Fruit fly (Drosophila melanogaster) whole organism, embryonic: Measurements from ENCODE around the gene Ptp10D.
A peak's percentile ranks its signal among the peaks of the same experiment; 100 is the strongest.

Experiments used
- Atf-2 ChIP-seq: fragments of 200-800 bp; sonication (Bioruptor generic); optimal IDR thresholded peaks from 2 replicates; lab custom pipeline; 2016; ENCODE audit warnings: missing biosample characterization, missing genetic modification characterization
- CG11456 ChIP-seq: fragments of 200-800 bp; sonication (Bioruptor generic); IDR thresholded peaks from 3 replicates; pipeline ENCODE4 v1.3.6; 2022; ENCODE audit warnings: missing biosample characterization, missing genetic modification characterization
- CG12659 ChIP-seq: fragments of 200-800 bp; sonication (Bioruptor generic); optimal IDR thresholded peaks from 3 replicates; lab custom pipeline; 2017; ENCODE audit warnings: mild to moderate bottlenecking, missing biosample characterization, missing genetic modification reagents, missing genetic modification characterization
- CG13296 ChIP-seq: fragments of 200-800 bp; sonication (Bioruptor generic); optimal IDR thresholded peaks from 3 replicates; lab custom pipeline; 2018; ENCODE audit warnings: missing biosample characterization, mild to moderate bottlenecking, missing genetic modification characterization
- CG14965 ChIP-seq: fragments of 200-800 bp; sonication (Bioruptor generic); optimal IDR thresholded peaks from 2 replicates; lab custom pipeline; 2016; ENCODE audit warnings: missing biosample characterization, missing genetic modification characterization, borderline replicate concordance
- CG15514 ChIP-seq: fragments of 200-800 bp; sonication (Bioruptor generic); optimal IDR thresholded peaks from 3 replicates; lab custom pipeline; 2017; ENCODE audit warnings: missing biosample characterization, missing genetic modification characterization, mild to moderate bottlenecking, moderate library complexity, missing genetic modification reagents
- CG15696 ChIP-seq: fragments of 200-800 bp; sonication (Bioruptor generic); optimal IDR thresholded peaks from 2 replicates; lab custom pipeline; 2019; ENCODE audit warnings: missing biosample characterization, mild to moderate bottlenecking, missing genetic modification characterization, moderate library complexity
- CG1603 ChIP-seq: fragments of 200-800 bp; sonication (Bioruptor generic); optimal IDR thresholded peaks from 2 replicates; lab custom pipeline; 2019; ENCODE audit warnings: missing biosample characterization, mild to moderate bottlenecking, missing genetic modification characterization, moderate library complexity
- CG17186 ChIP-seq: fragments of 200-800 bp; sonication (Bioruptor generic); optimal IDR thresholded peaks from 3 replicates; lab custom pipeline; 2017; ENCODE audit warnings: missing biosample characterization, missing genetic modification reagents, missing genetic modification characterization
- CG18599 ChIP-seq: fragments of 200-800 bp; sonication (Bioruptor generic); optimal IDR thresholded peaks from 3 replicates; lab custom pipeline; 2017; ENCODE audit warnings: missing biosample characterization, missing genetic modification characterization, mild to moderate bottlenecking, moderate library complexity, missing genetic modification reagents
- CG2120 ChIP-seq: fragments of 200-800 bp; sonication (Bioruptor generic); optimal IDR thresholded peaks from 3 replicates; lab custom pipeline; 2016; ENCODE audit warnings: missing biosample characterization, missing genetic modification characterization
- CG31365 ChIP-seq: fragments of 200-800 bp; sonication (Bioruptor generic); optimal IDR thresholded peaks from 2 replicates; lab custom pipeline; 2018; ENCODE audit warnings: missing biosample characterization, mild to moderate bottlenecking, missing genetic modification characterization
- CG3281 ChIP-seq: fragments of 200-800 bp; sonication (Bioruptor generic); optimal IDR thresholded peaks from 3 replicates; lab custom pipeline; 2017; ENCODE audit warnings: missing biosample characterization, mild to moderate bottlenecking, missing genetic modification characterization
- CG34422 ChIP-seq: fragments of 200-800 bp; sonication (Bioruptor generic); IDR thresholded peaks from 3 replicates; pipeline ENCODE4 v1.3.6; 2022; ENCODE audit warnings: missing biosample characterization, missing genetic modification characterization
- CG3847 ChIP-seq: fragments of 200-800 bp; sonication (Bioruptor generic); IDR thresholded peaks from 2 replicates; pipeline ENCODE4 v1.3.6; 2022; ENCODE audit warnings: missing biosample characterization, missing genetic modification characterization
- CG4424 ChIP-seq: fragments of 200-800 bp; sonication (Bioruptor generic); optimal IDR thresholded peaks from 3 replicates; lab custom pipeline; 2016; ENCODE audit warnings: missing biosample characterization, missing genetic modification characterization
- CG5245 ChIP-seq: fragments of 200-800 bp; sonication (Bioruptor generic); optimal IDR thresholded peaks from 3 replicates; lab custom pipeline; 2016; ENCODE audit warnings: missing biosample characterization, missing genetic modification characterization
- CG6813 ChIP-seq: fragments of 200-800 bp; sonication (Bioruptor generic); optimal IDR thresholded peaks from 2 replicates; lab custom pipeline; 2017; ENCODE audit warnings: missing biosample characterization, missing genetic modification characterization, mild to moderate bottlenecking, moderate library complexity, missing genetic modification reagents
- CG7271 ChIP-seq: fragments of 200-800 bp; sonication (Bioruptor generic); optimal IDR thresholded peaks from 2 replicates; lab custom pipeline; 2018; ENCODE audit warnings: missing biosample characterization, mild to moderate bottlenecking, missing genetic modification characterization, moderate library complexity
- CG7556 ChIP-seq: fragments of 200-800 bp; sonication (Bioruptor generic); optimal IDR thresholded peaks from 2 replicates; lab custom pipeline; 2017; ENCODE audit warnings: missing biosample characterization, mild to moderate bottlenecking, missing genetic modification characterization
- CG8388 ChIP-seq: fragments of 200-800 bp; sonication (Bioruptor generic); optimal IDR thresholded peaks from 2 replicates; lab custom pipeline; 2019; ENCODE audit warnings: missing biosample characterization, mild to moderate bottlenecking, missing genetic modification characterization, moderate library complexity
- CG8478 ChIP-seq: fragments of >200 bp; optimal IDR thresholded peaks from 2 replicates; lab custom pipeline; 2018
- CG9876 ChIP-seq: fragments of 200-800 bp; sonication (Bioruptor generic); optimal IDR thresholded peaks from 2 replicates; lab custom pipeline; 2016; ENCODE audit warnings: missing biosample characterization, missing genetic modification characterization
- D19A ChIP-seq: fragments of 200-800 bp; optimal IDR thresholded peaks from 3 replicates; lab custom pipeline; 2019; ENCODE audit warnings: missing biosample characterization, mild to moderate bottlenecking, missing genetic modification characterization, moderate library complexity
- Dad ChIP-seq: fragments of 200-800 bp; sonication (Bioruptor generic); optimal IDR thresholded peaks from 3 replicates; lab custom pipeline; 2016; ENCODE audit warnings: missing biosample characterization, missing genetic modification characterization
- Dip2 ChIP-seq: fragments of 200-800 bp; sonication (Bioruptor generic); IDR thresholded peaks from 2 replicates; pipeline ENCODE4 v1.3.6; 2022; ENCODE audit warnings: missing biosample characterization, missing genetic modification characterization
- Dref ChIP-seq: fragments of 200-800 bp; sonication (Bioruptor generic); IDR thresholded peaks from 2 replicates; pipeline ENCODE4 v1.3.6; 2022; ENCODE audit warnings: missing biosample characterization, missing genetic modification characterization
- GATAe ChIP-seq: fragments of 200-800 bp; sonication (Bioruptor generic); conservative IDR thresholded peaks from 2 replicates; pipeline ENCODE4 v1.3.6; 2022; ENCODE audit warnings: missing biosample characterization, missing genetic modification characterization
- Hr39 ChIP-seq: fragments of >200 bp; optimal IDR thresholded peaks from 2 replicates; lab custom pipeline; 2017
- Lim3 ChIP-seq: fragments of 200-800 bp; sonication (Bioruptor generic); IDR thresholded peaks from 2 replicates; pipeline ENCODE4 v1.3.6; 2022; ENCODE audit warnings: missing biosample characterization, missing genetic modification characterization
- Med ChIP-seq: fragments of 200-800 bp; sonication (Bioruptor generic); peaks from one replicate; lab custom pipeline; 2016; ENCODE audit warnings: missing biosample characterization, missing genetic modification characterization, mild to moderate bottlenecking, inconsistent platforms, moderate library complexity
- NC2β ChIP-seq: fragments of 200-800 bp; sonication (Bioruptor generic); optimal IDR thresholded peaks from 2 replicates; lab custom pipeline; 2016; ENCODE audit warnings: missing biosample characterization, missing genetic modification characterization
- Nf-YA ChIP-seq: fragments of 200-800 bp; sonication (Bioruptor generic); IDR thresholded peaks from 2 replicates; pipeline ENCODE4 v1.3.6; 2022; ENCODE audit warnings: missing biosample characterization, missing genetic modification characterization
- Oli ChIP-seq: fragments of 200-800 bp; sonication (Bioruptor generic); optimal IDR thresholded peaks from 2 replicates; lab custom pipeline; 2018; ENCODE audit warnings: missing biosample characterization, mild to moderate bottlenecking, missing genetic modification characterization, moderate library complexity
- Six4 ChIP-seq: fragments of 200-800 bp; sonication (Bioruptor generic); optimal IDR thresholded peaks from 2 replicates; lab custom pipeline; 2016; ENCODE audit warnings: missing biosample characterization, missing genetic modification characterization
- Sry-β ChIP-seq: fragments of 200-800 bp; sonication (Bioruptor generic); optimal IDR thresholded peaks from 2 replicates; lab custom pipeline; 2018; ENCODE audit warnings: missing biosample characterization, mild to moderate bottlenecking, missing genetic modification characterization, moderate library complexity
- Vsx1 ChIP-seq: fragments of 200-800 bp; sonication (Bioruptor generic); optimal IDR thresholded peaks from 2 replicates; lab custom pipeline; 2017; ENCODE audit warnings: missing biosample characterization, mild to moderate bottlenecking, missing genetic modification characterization, missing genetic modification reagents
- cg ChIP-seq: fragments of 200-800 bp; sonication (Bioruptor generic); optimal IDR thresholded peaks from 3 replicates; lab custom pipeline; 2019; ENCODE audit warnings: missing biosample characterization, mild to moderate bottlenecking, missing genetic modification characterization, moderate library complexity
- ci ChIP-seq: fragments of 200-800 bp; sonication (Bioruptor generic); IDR thresholded peaks from 3 replicates; pipeline ENCODE4 v1.3.6; 2022; ENCODE audit warnings: missing biosample characterization, missing genetic modification characterization
- gfzf ChIP-seq: fragments of 200-800 bp; sonication (Bioruptor generic); optimal IDR thresholded peaks from 2 replicates; lab custom pipeline; 2016; ENCODE audit warnings: missing biosample characterization, mild to moderate bottlenecking, missing genetic modification characterization, moderate library complexity
- hbn ChIP-seq: fragments of 200-800 bp; sonication (Bioruptor generic); IDR thresholded peaks from 2 replicates; pipeline ENCODE4 v1.3.6; 2022; ENCODE audit warnings: missing biosample characterization, missing genetic modification characterization; ENCODE audit not compliant: partially characterized antibody
- lov ChIP-seq, 2 experiments: fragments of 200-800 bp in 1 of 2; fragments of >200 bp in 1 of 2; sonication (Bioruptor generic) in 1 of 2; IDR thresholded peaks in 1 of 2; optimal IDR thresholded peaks in 1 of 2; 2 replicates in 1 of 2; 3 replicates in 1 of 2; pipeline versions ENCODE4 v1.3.6 to Lab custom; 2017 to 2022; ENCODE audit warnings: missing biosample characterization in 1 of 2, missing genetic modification characterization in 1 of 2
- row ChIP-seq: fragments of 200-800 bp; sonication (Bioruptor generic); IDR thresholded peaks from 3 replicates; pipeline ENCODE4 v1.3.6; 2022; ENCODE audit warnings: missing biosample characterization, missing genetic modification characterization
- sd ChIP-seq: fragments of 200-800 bp; sonication (Bioruptor generic); optimal IDR thresholded peaks from 3 replicates; lab custom pipeline; 2018; ENCODE audit warnings: missing biosample characterization, mild to moderate bottlenecking, missing genetic modification characterization, moderate library complexity
- sob ChIP-seq: fragments of 200-800 bp; sonication (Bioruptor generic); IDR thresholded peaks from 2 replicates; pipeline ENCODE4 v1.3.6; 2022; ENCODE audit warnings: missing biosample characterization, missing genetic modification characterization
- stwl ChIP-seq: fragments of 200-800 bp; sonication (Bioruptor generic); optimal IDR thresholded peaks from 3 replicates; lab custom pipeline; 2018; ENCODE audit warnings: missing biosample characterization, mild to moderate bottlenecking, missing genetic modification characterization, moderate library complexity
- sug ChIP-seq: fragments of 200-800 bp; optimal IDR thresholded peaks from 2 replicates; lab custom pipeline; 2019; ENCODE audit warnings: missing biosample characterization, mild to moderate bottlenecking, missing genetic modification characterization, moderate library complexity
- tna ChIP-seq: fragments of 200-800 bp; sonication (Bioruptor generic); IDR thresholded peaks from 2 replicates; pipeline ENCODE4 v1.3.6; 2022; ENCODE audit warnings: missing biosample characterization, missing genetic modification characterization; ENCODE audit not compliant: partially characterized antibody
- trem ChIP-seq: fragments of 200-800 bp; optimal IDR thresholded peaks from 3 replicates; lab custom pipeline; 2019; ENCODE audit warnings: missing biosample characterization, mild to moderate bottlenecking, missing genetic modification characterization, moderate library complexity
- wek ChIP-seq: fragments of 200-800 bp; sonication (Bioruptor generic); optimal IDR thresholded peaks from 3 replicates; lab custom pipeline; 2018; ENCODE audit warnings: missing biosample characterization, mild to moderate bottlenecking, missing genetic modification characterization, moderate library complexity
- zen ChIP-seq: fragments of 200-800 bp; sonication (Bioruptor generic); optimal IDR thresholded peaks from 3 replicates; lab custom pipeline; 2018; ENCODE audit warnings: missing biosample characterization, mild to moderate bottlenecking, missing genetic modification characterization, moderate library complexity

Ptp10D gene

DNA sequence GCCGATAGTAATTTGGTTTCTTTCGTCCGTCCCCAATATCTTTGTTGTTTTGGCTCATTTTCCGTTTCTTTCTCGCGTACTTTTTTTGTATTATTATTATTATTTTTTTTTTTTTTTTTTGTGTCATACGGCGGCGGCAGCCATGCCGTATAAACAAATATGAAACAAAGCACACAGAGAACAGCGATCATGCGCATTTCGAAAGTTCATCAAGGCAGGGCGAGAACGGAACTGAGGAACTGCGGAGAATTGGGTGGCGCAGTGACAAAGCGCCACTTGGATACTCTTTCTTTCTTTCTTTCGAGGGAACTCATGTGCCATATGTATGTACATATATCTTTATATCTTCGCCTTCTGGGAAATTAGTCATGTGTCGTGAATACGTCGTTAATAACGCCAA lies 62.6 kb downstream of the Ptp10D start (continued):
- TF ChIP-seq CG9876 (GFP tag; lab: Kevin White, UChicago) (no peak), CG13296 (GFP tag; lab: Kevin White, UChicago) (peak; percentile 3), CG17186 (GFP tag; lab: Kevin White, UChicago) (no peak), Dip2 (GFP tag; lab: Robert Waterston, UW) (no peak), sd (tag; lab: Kevin White, UChicago) (no peak), hbn (GFP tag; lab: Robert Waterston, UW) (no peak), CG3281 (GFP tag; lab: Kevin White, UChicago) (no peak), Atf-2 (GFP tag; lab: Kevin White, UChicago) (no peak), CG15514 (peak; percentile 83), trem (no peak), CG14965 (GFP tag; lab: Kevin White, UChicago) (no peak), Oli (no peak), Vsx1 (no peak), CG5245 (no peak), Lim3 (GFP tag; lab: Robert Waterston, UW) (no peak), Six4 (GFP tag; lab: Kevin White, UChicago) (no peak), CG7271 (tag; lab: Kevin White, UChicago) (no peak), CG34422 (GFP tag; lab: Robert Waterston, UW) (no peak), gfzf (no peak), CG11456 (no peak), Sry-β (GFP tag; lab: Kevin White, UChicago) (no peak), CG7556 (no peak), CG3847 (GFP tag; lab: Robert Waterston, UW) (no peak), CG31365 (no peak), tna (no peak), sug (no peak), Nf-YA (no peak), CG8478 (no peak), CG12659 (GFP tag; lab: Kevin White, UChicago) (peak; percentile 4), D19A (tag; lab: Kevin White, UChicago) (peak; percentile 96), sob (GFP tag; lab: Robert Waterston, UW) (0 out of 2 replicates have a peak, but pooled peaks have one; percentile 13), ci (GFP tag; lab: Robert Waterston, UW) (0 out of 3 replicates have a peak, but pooled peaks have one; percentile 23), CG1603 (peak; percentile 22), CG2120 (GFP tag; lab: Kevin White, UChicago) (peak; percentile 13), Med (peak; percentile 69), GATAe (GFP tag; lab: Robert Waterston, UW) (no peak), Dad (GFP tag; lab: Kevin White, UChicago) (no peak), CG8388 (GFP tag; lab: Kevin White, UChicago) (no peak), zen (tag; lab: Kevin White, UChicago) (no peak), Dref (GFP tag; lab: Robert Waterston, UW) (no peak), CG6813 (GFP tag; lab: Kevin White, UChicago) (no peak), CG18599 (GFP tag; lab: Kevin White, UChicago) (peak; percentile 11), row (GFP tag; lab: Robert Waterston, UW) (peak; percentile 70), stwl (tag; lab: Kevin White, UChicago) (no peak), lov (optimal IDR thresholded peaks at IDR 0.05; lab: Kevin White, UChicago) (no peak), lov (GFP tag; IDR thresholded peaks at IDR 0.05; lab: Robert Waterston, UW) (no peak), NC2β (GFP tag; lab: Kevin White, UChicago) (no peak), CG15696 (no peak), Hr39 (no peak), cg (GFP tag; lab: Kevin White, UChicago) (no peak), wek (GFP tag; lab: Kevin White, UChicago) (no peak), CG4424 (GFP tag; lab: Kevin White, UChicago) (no peak)
